Worm (Caenorhabditis elegans) whole organism, L2 larva: Measurements from ENCODE around the gene toca-1.

Experiments
- C34F6.9 ChIP-seq: fragments of 150-350 bp; optimal IDR thresholded peaks from 2 replicates; lab custom pipeline; 2014; ENCODE audit warnings: missing biosample characterization, missing genetic modification characterization
- F13H6.1 ChIP-seq: sonication (generic microtip); optimal IDR thresholded peaks from 2 replicates; lab custom pipeline; 2016; ENCODE audit warnings: missing genetic modification characterization, missing compliant biosample characterization
- R02D3.7 ChIP-seq: fragments of 150-350 bp; optimal IDR thresholded peaks from 2 replicates; lab custom pipeline; 2014; ENCODE audit warnings: missing biosample characterization, missing genetic modification characterization
- Y55F3AM.14 ChIP-seq: fragments of 200-800 bp; sonication (Bioruptor generic); optimal IDR thresholded peaks from 2 replicates; lab custom pipeline; 2018; ENCODE audit warnings: mild to moderate bottlenecking, missing genetic modification characterization, missing compliant biosample characterization
- ZK546.5 ChIP-seq: sonication (generic microtip); optimal IDR thresholded peaks from 2 replicates; lab custom pipeline; 2017; ENCODE audit warnings: missing biosample characterization, missing genetic modification characterization
- alr-1 ChIP-seq: fragments of 150-350 bp; optimal IDR thresholded peaks from 2 replicates; lab custom pipeline; 2014; ENCODE audit warnings: missing biosample characterization, missing genetic modification characterization
- aly-2 ChIP-seq: fragments of 150-350 bp; optimal IDR thresholded peaks from 2 replicates; lab custom pipeline; 2014; ENCODE audit warnings: missing biosample characterization, missing genetic modification characterization
- ama-1 ChIP-seq: fragments of 150-350 bp; optimal IDR thresholded peaks from 2 replicates; lab custom pipeline; 2018; ENCODE audit warnings: inconsistent platforms
- blmp-1 ChIP-seq: sonication (generic microtip); optimal IDR thresholded peaks from 2 replicates; lab custom pipeline; 2017; ENCODE audit warnings: missing genetic modification characterization, mild to moderate bottlenecking, missing compliant biosample characterization, antibody characterized with exemption, moderate library complexity; ENCODE audit not compliant: insufficient read depth
- ceh-16 ChIP-seq: fragments of 150-350 bp; optimal IDR thresholded peaks from 2 replicates; lab custom pipeline; 2014; ENCODE audit warnings: missing biosample characterization, missing genetic modification characterization
- crh-2 ChIP-seq: sonication (generic microtip); optimal IDR thresholded peaks from 2 replicates; lab custom pipeline; 2017; ENCODE audit warnings: missing biosample characterization, missing genetic modification characterization
- dmd-4 ChIP-seq: sonication (generic microtip); optimal IDR thresholded peaks from 2 replicates; lab custom pipeline; 2017; ENCODE audit warnings: missing biosample characterization, missing genetic modification characterization
- egl-27 ChIP-seq: sonication (generic microtip); optimal IDR thresholded peaks from 3 replicates; lab custom pipeline; 2017; ENCODE audit warnings: missing biosample characterization, missing genetic modification reagents, missing genetic modification characterization
- elt-1 ChIP-seq: fragments of 150-350 bp; optimal IDR thresholded peaks from 2 replicates; lab custom pipeline; 2014; ENCODE audit warnings: missing biosample characterization, missing genetic modification characterization
- fos-1 ChIP-seq: fragments of 150-350 bp; optimal IDR thresholded peaks from 2 replicates; lab custom pipeline; 2014; ENCODE audit warnings: missing biosample characterization, missing genetic modification characterization
- gmeb-1 ChIP-seq: fragments of 150-350 bp; optimal IDR thresholded peaks from 2 replicates; lab custom pipeline; 2014; ENCODE audit warnings: missing biosample characterization, missing genetic modification characterization
- lin-11 ChIP-seq: fragments of 150-350 bp; sonication (generic microtip); optimal IDR thresholded peaks from 2 replicates; lab custom pipeline; 2014; ENCODE audit warnings: missing biosample characterization, missing genetic modification characterization, inconsistent platforms, mixed read lengths
- lin-13 ChIP-seq: fragments of 150-350 bp; optimal IDR thresholded peaks from 2 replicates; lab custom pipeline; 2014; ENCODE audit warnings: missing biosample characterization, missing genetic modification reagents, missing genetic modification characterization
- lin-39 ChIP-seq: fragments of 150-350 bp; optimal IDR thresholded peaks from 2 replicates; lab custom pipeline; 2014; ENCODE audit warnings: missing biosample characterization, missing genetic modification reagents, missing genetic modification characterization
- lsy-2 ChIP-seq, 2 experiments: fragments of 150-350 bp in 1 of 2; sonication (generic microtip) in 1 of 2; optimal IDR thresholded peaks; 2 replicates each; lab custom pipeline; 2014 to 2017; ENCODE audit warnings: missing biosample characterization in 2 of 2, missing genetic modification characterization in 2 of 2
- mab-5 ChIP-seq: fragments of 150-350 bp; optimal IDR thresholded peaks from 2 replicates; lab custom pipeline; 2014; ENCODE audit warnings: missing biosample characterization, missing genetic modification characterization
- mbf-1 ChIP-seq: sonication (generic microtip); optimal IDR thresholded peaks from 2 replicates; lab custom pipeline; 2017; ENCODE audit warnings: missing biosample characterization, missing genetic modification characterization
- nhr-10 ChIP-seq: sonication (generic microtip); optimal IDR thresholded peaks from 2 replicates; lab custom pipeline; 2017; ENCODE audit warnings: missing biosample characterization, missing genetic modification characterization
- nhr-11 ChIP-seq: fragments of 150-350 bp; optimal IDR thresholded peaks from 2 replicates; lab custom pipeline; 2014; ENCODE audit warnings: missing biosample characterization, missing genetic modification characterization
- nhr-12 ChIP-seq: fragments of 150-350 bp; optimal IDR thresholded peaks from 2 replicates; lab custom pipeline; 2014; ENCODE audit warnings: missing biosample characterization, missing genetic modification characterization
- nhr-129 ChIP-seq: fragments of 150-350 bp; optimal IDR thresholded peaks from 2 replicates; lab custom pipeline; 2014; ENCODE audit warnings: missing biosample characterization, missing genetic modification characterization
- nhr-21 ChIP-seq: fragments of 150-350 bp; optimal IDR thresholded peaks from 2 replicates; lab custom pipeline; 2014; ENCODE audit warnings: missing biosample characterization, missing genetic modification characterization
- nhr-23 ChIP-seq: fragments of 150-350 bp; optimal IDR thresholded peaks from 2 replicates; lab custom pipeline; 2014; ENCODE audit warnings: missing biosample characterization, missing genetic modification reagents, missing genetic modification characterization
- nhr-237 ChIP-seq: fragments of 150-350 bp; optimal IDR thresholded peaks from 2 replicates; lab custom pipeline; 2014; ENCODE audit warnings: missing biosample characterization, missing genetic modification characterization
- nhr-25 ChIP-seq: fragments of 150-350 bp; sonication (generic microtip); optimal IDR thresholded peaks from 3 replicates; lab custom pipeline; 2014; ENCODE audit warnings: missing biosample characterization, missing genetic modification characterization
- nhr-77 ChIP-seq: fragments of 150-350 bp; optimal IDR thresholded peaks from 2 replicates; lab custom pipeline; 2014; ENCODE audit warnings: missing biosample characterization, missing genetic modification characterization
- peb-1 ChIP-seq: fragments of 150-350 bp; optimal IDR thresholded peaks from 2 replicates; lab custom pipeline; 2014; ENCODE audit warnings: missing biosample characterization, missing genetic modification characterization
- sem-4 ChIP-seq: fragments of 150-350 bp; optimal IDR thresholded peaks from 2 replicates; lab custom pipeline; 2014; ENCODE audit warnings: missing biosample characterization, missing genetic modification reagents, missing genetic modification characterization
- skn-1 ChIP-seq: sonication (generic microtip); optimal IDR thresholded peaks from 2 replicates; lab custom pipeline; 2017; ENCODE audit warnings: missing biosample characterization, missing genetic modification characterization
- sma-3 ChIP-seq: sonication (generic microtip); optimal IDR thresholded peaks from 2 replicates; lab custom pipeline; 2016; ENCODE audit warnings: missing genetic modification reagents, missing genetic modification characterization, missing compliant biosample characterization
- sma-9 ChIP-seq, 2 experiments: fragments of 150-350 bp in 1 of 2; sonication (generic microtip) in 1 of 2; optimal IDR thresholded peaks; 2 replicates each; lab custom pipeline; 2014 to 2016; ENCODE audit warnings: missing genetic modification characterization in 2 of 2, mild to moderate bottlenecking in 1 of 2, missing biosample characterization in 1 of 2, missing compliant biosample characterization in 1 of 2, missing genetic modification reagents in 1 of 2, moderate library complexity in 1 of 2
- snpc-4 ChIP-seq: fragments of 150-350 bp; optimal IDR thresholded peaks from 2 replicates; lab custom pipeline; 2014; ENCODE audit warnings: missing biosample characterization, missing genetic modification characterization
- unc-39 ChIP-seq: fragments of 150-350 bp; optimal IDR thresholded peaks from 2 replicates; lab custom pipeline; 2014; ENCODE audit warnings: missing biosample characterization, missing genetic modification characterization
- unc-55 ChIP-seq: fragments of 150-350 bp; sonication (generic microtip); optimal IDR thresholded peaks from 3 replicates; lab custom pipeline; 2014; ENCODE audit warnings: missing biosample characterization, missing genetic modification reagents, missing genetic modification characterization
- unc-62 ChIP-seq: fragments of 150-350 bp; optimal IDR thresholded peaks from 2 replicates; lab custom pipeline; 2014; ENCODE audit warnings: missing biosample characterization, missing genetic modification reagents, missing genetic modification characterization
- ztf-1 ChIP-seq: fragments of 200-800 bp; sonication (Bioruptor generic); conservative IDR thresholded peaks from 2 replicates; pipeline ENCODE4 v1.3.6; 2022; ENCODE audit warnings: missing genetic modification characterization, missing compliant biosample characterization
- ztf-11 ChIP-seq: sonication (generic microtip); optimal IDR thresholded peaks from 2 replicates; lab custom pipeline; 2017; ENCODE audit warnings: missing biosample characterization, missing genetic modification characterization
- ztf-4 ChIP-seq: fragments of 150-350 bp; optimal IDR thresholded peaks from 2 replicates; lab custom pipeline; 2014; ENCODE audit warnings: missing biosample characterization, missing genetic modification characterization

toca-1 gene

ce11 chrX:1503698-1504501, 17.4 kb downstream of the toca-1 start:
- TF ChIP-seq sma-9 (GFP tag; optimal IDR thresholded peaks at IDR 0.05; lab: Kevin White, UChicago): peak; percentile 0
- TF ChIP-seq sma-9 (tag; optimal IDR thresholded peaks at IDR 0.05; lab: Kevin White, UChicago): no peak
- TF ChIP-seq nhr-237 (tag; lab: Kevin White, UChicago): no peak
- TF ChIP-seq ztf-1 (GFP tag; lab: Robert Waterston, UW): no peak
- TF ChIP-seq alr-1: no peak
- no peak for TF ChIP-seq F13H6.1 (tag; lab: Kevin White, UChicago)
- no peak for TF ChIP-seq ceh-16 (tag; lab: Kevin White, UChicago)
- peak; percentile 69 for TF ChIP-seq gmeb-1
- no peak for TF ChIP-seq mab-5 (tag; lab: Kevin White, UChicago)
- no peak for TF ChIP-seq nhr-23 (tag; lab: Kevin White, UChicago)
- no peak for TF ChIP-seq nhr-77 (tag; lab: Kevin White, UChicago)
- TF ChIP-seq lsy-2 (tag; optimal IDR thresholded peaks at IDR 0.05; lab: Kevin White, UChicago): peak in 1 of 2 experiments; percentile 64
- TF ChIP-seq unc-55 (GFP tag; lab: Kevin White, UChicago): no peak
- peak; percentile 57 for TF ChIP-seq skn-1 (tag; lab: Kevin White, UChicago)
- no peak for TF ChIP-seq dmd-4 (tag; lab: Kevin White, UChicago)
- peak; percentile 72 for TF ChIP-seq nhr-129 (tag; lab: Kevin White, UChicago)
- TF ChIP-seq C34F6.9 (tag; lab: Kevin White, UChicago): peak; percentile 58
- peak; percentile 73 for TF ChIP-seq sma-3
- TF ChIP-seq nhr-25: no peak
- TF ChIP-seq ztf-11 (tag; lab: Kevin White, UChicago): no peak
- peak; percentile 50 for TF ChIP-seq Y55F3AM.14 (GFP tag; lab: Kevin White, UChicago)
- peak; percentile 92 for TF ChIP-seq ztf-4
- no peak for TF ChIP-seq unc-62 (GFP tag; lab: Kevin White, UChicago)
- TF ChIP-seq R02D3.7 (tag; lab: Kevin White, UChicago): no peak
- no peak for TF ChIP-seq peb-1 (tag; lab: Kevin White, UChicago)
- no peak for TF ChIP-seq mbf-1 (tag; lab: Kevin White, UChicago)
- TF ChIP-seq lin-13 (GFP tag; lab: Kevin White, UChicago): peak; percentile 41
- no peak for TF ChIP-seq egl-27 (tag; lab: Kevin White, UChicago)
- no peak for TF ChIP-seq lin-39 (tag; lab: Kevin White, UChicago)
- peak; percentile 30 for TF ChIP-seq sem-4 (tag; lab: Kevin White, UChicago)
- no peak for TF ChIP-seq ZK546.5 (tag; lab: Kevin White, UChicago)
- no peak for TF ChIP-seq elt-1 (tag; lab: Kevin White, UChicago)
- TF ChIP-seq unc-39 (tag; lab: Kevin White, UChicago): no peak
- TF ChIP-seq blmp-1 (tag; lab: Kevin White, UChicago): peak; percentile 51
- peak; percentile 23 for TF ChIP-seq nhr-21
- no peak for TF ChIP-seq lin-11 (tag; lab: Kevin White, UChicago)
- TF ChIP-seq fos-1 (tag; lab: Kevin White, UChicago): no peak
- no peak for TF ChIP-seq snpc-4 (tag; lab: Kevin White, UChicago)
- TF ChIP-seq nhr-11: no peak
- TF ChIP-seq ama-1: peak; percentile 94
- TF ChIP-seq aly-2 (tag; lab: Kevin White, UChicago): no peak
- TF ChIP-seq crh-2 (tag; lab: Kevin White, UChicago): peak; percentile 57

- no peak for TF ChIP-seq nhr-12 (tag; lab: Kevin White, UChicago)
- no peak for TF ChIP-seq nhr-10 (tag; lab: Kevin White, UChicago)
- TF ChIP-seq lin-39 (tag; lab: Kevin White, UChicago): no peak
- no peak for TF ChIP-seq alr-1
- no peak for TF ChIP-seq nhr-11
- no peak for TF ChIP-seq snpc-4 (tag; lab: Kevin White, UChicago)
These were observed 18.4 kb downstream of the toca-1 start for ce11 chrX:1502914-1503313.
